ENCODE assay signal across 3 worm cellular contexts in genomic region chrIV:11025941-11026340, ce11.
TF ChIP-seq lines count a peak whose summit lies in the region.

No protein-coding gene starts in this region.

TF ChIP-seq in whole organism, L4 larva, 104 proteins besides CTCF, POLR2A, EP300 and RAD21 (continued from another document and continues in another):
- TF ChIP-seq D1046.2 (GFP tag; IDR thresholded peaks at IDR 0.05; lab: Robert Waterston, UW) = peak; percentile 84
- TF ChIP-seq daf-8 (GFP tag; IDR thresholded peaks at IDR 0.05; lab: Robert Waterston, UW) = no peak
- peak; percentile 75; the same call in 1 of the 2 replicates for TF ChIP-seq Y75B8A.6 (GFP tag; IDR thresholded peaks at IDR 0.05; lab: Robert Waterston, UW)
- peak; percentile 73 for TF ChIP-seq nhr-102 (tag; optimal IDR thresholded peaks at IDR 0.05; lab: Kevin White, UChicago)
- TF ChIP-seq spr-3 (GFP tag; optimal IDR thresholded peaks at IDR 0.05; lab: Kevin White, UChicago) = peak; percentile 65
- no peak for TF ChIP-seq ama-1 (optimal IDR thresholded peaks at IDR 0.05; lab: Kevin White, UChicago)
- peak; percentile 76 for TF ChIP-seq tra-1 (GFP tag; IDR thresholded peaks at IDR 0.05; lab: Robert Waterston, UW)
- no peak for TF ChIP-seq snpc-4 (tag; optimal IDR thresholded peaks at IDR 0.05; lab: Kevin White, UChicago)
- TF ChIP-seq F10B5.3 (tag; optimal IDR thresholded peaks at IDR 0.05; lab: Kevin White, UChicago) = peak; percentile 35
- peak; percentile 50; the same call in 1 of the 2 replicates for TF ChIP-seq nhr-42 (GFP tag; IDR thresholded peaks at IDR 0.05; lab: Robert Waterston, UW)
- no peak for TF ChIP-seq nhr-11 (tag; optimal IDR thresholded peaks at IDR 0.05; lab: Kevin White, UChicago)
- peak; percentile 28 to 76; a peak in 1 of 4 replicates for TF ChIP-seq madf-5 (GFP tag; IDR thresholded peaks at IDR 0.05; lab: Robert Waterston, UW)
- peak; percentile 17 for TF ChIP-seq lir-3 (tag; optimal IDR thresholded peaks at IDR 0.05; lab: Kevin White, UChicago)
- TF ChIP-seq fos-1 (tag; optimal IDR thresholded peaks at IDR 0.05; lab: Kevin White, UChicago) = no peak
- TF ChIP-seq egl-43 (GFP tag; IDR thresholded peaks at IDR 0.05; lab: Robert Waterston, UW) = peak; percentile 93
- TF ChIP-seq dmd-6 (GFP tag; IDR thresholded peaks at IDR 0.05; lab: Robert Waterston, UW) = 0 out of 2 replicates have a peak, but pooled peaks have one; percentile 20
- peak; percentile 77 for TF ChIP-seq spr-1 (tag; optimal IDR thresholded peaks at IDR 0.05; lab: Kevin White, UChicago)
- TF ChIP-seq nhr-76 (tag; optimal IDR thresholded peaks at IDR 0.05; lab: Kevin White, UChicago) = no peak
- TF ChIP-seq mdt-29 (GFP tag; IDR thresholded peaks at IDR 0.05; lab: Robert Waterston, UW) = peak; percentile 57; the same call in 1 of the 2 replicates
- TF ChIP-seq mes-2 (tag; optimal IDR thresholded peaks at IDR 0.05; lab: Kevin White, UChicago; ENCODE audit: poor library complexity, severe bottlenecking) = peak; percentile 79
- TF ChIP-seq ceh-28 (tag; optimal IDR thresholded peaks at IDR 0.05; lab: Kevin White, UChicago) = no peak
- TF ChIP-seq hif-1 (tag; optimal IDR thresholded peaks at IDR 0.05; lab: Kevin White, UChicago) = peak in 1 of 2 experiments; percentile 54
- TF ChIP-seq T20F7.1 (GFP tag; optimal IDR thresholded peaks at IDR 0.05; lab: Kevin White, UChicago) = peak; percentile 31
- 0 out of 2 replicates have a peak, but pooled peaks have one; percentile 55 for TF ChIP-seq nhr-41 (GFP tag; IDR thresholded peaks at IDR 0.05; lab: Robert Waterston, UW)
- peak; percentile 71 for TF ChIP-seq ceh-20 (GFP tag; IDR thresholded peaks at IDR 0.05; lab: Robert Waterston, UW)
- TF ChIP-seq tag-97 (GFP tag; IDR thresholded peaks at IDR 0.05; lab: Robert Waterston, UW) = no peak
- TF ChIP-seq daf-19 (GFP tag; conservative IDR thresholded peaks at IDR 0.05; lab: Robert Waterston, UW) = peak; percentile 85
- no peak for TF ChIP-seq lsy-2 (tag; optimal IDR thresholded peaks at IDR 0.05; lab: Kevin White, UChicago)
- no peak for TF ChIP-seq hlh-11 (tag; optimal IDR thresholded peaks at IDR 0.05; lab: Kevin White, UChicago)
- TF ChIP-seq lin-39 (tag; optimal IDR thresholded peaks at IDR 0.05; lab: Kevin White, UChicago) = no peak
- TF ChIP-seq F26F4.8 (GFP tag; conservative IDR thresholded peaks at IDR 0.05; lab: Robert Waterston, UW) = peak; percentile 89
- peak; percentile 91 for TF ChIP-seq F49E8.2 (tag; optimal IDR thresholded peaks at IDR 0.05; lab: Kevin White, UChicago; ENCODE audit: borderline replicate concordance)
- peak; percentile 67 for TF ChIP-seq zfp-3 (GFP tag; conservative IDR thresholded peaks at IDR 0.05; lab: Robert Waterston, UW)
- no peak for TF ChIP-seq fkh-10 (GFP tag; optimal IDR thresholded peaks at IDR 0.05; lab: Kevin White, UChicago)
- TF ChIP-seq ZK546.5 (tag; optimal IDR thresholded peaks at IDR 0.05; lab: Kevin White, UChicago) = no peak
- TF ChIP-seq Y48G9A.11 (GFP tag; IDR thresholded peaks at IDR 0.05; lab: Robert Waterston, UW) = peak; percentile 76
- no peak for TF ChIP-seq hmg-1.1 (GFP tag; IDR thresholded peaks at IDR 0.05; lab: Robert Waterston, UW)
- TF ChIP-seq attf-4 (tag; optimal IDR thresholded peaks at IDR 0.05; lab: Kevin White, UChicago) = no peak
- TF ChIP-seq nhr-10 (tag; optimal IDR thresholded peaks at IDR 0.05; lab: Kevin White, UChicago) = no peak
- no peak for TF ChIP-seq lin-15B (tag; optimal IDR thresholded peaks at IDR 0.05; lab: Kevin White, UChicago)
- no peak for TF ChIP-seq pqm-1 (tag; optimal IDR thresholded peaks at IDR 0.05; lab: Kevin White, UChicago)
- no peak for TF ChIP-seq ceh-32 (tag; optimal IDR thresholded peaks at IDR 0.05; lab: Kevin White, UChicago; ENCODE audit: poor library complexity)

TF ChIP-seq in whole organism, late embryonic, 69 proteins besides CTCF, POLR2A, EP300 and RAD21 (continued from another document):
- TF ChIP-seq unc-86 (tag; optimal IDR thresholded peaks at IDR 0.05; lab: Kevin White, UChicago) (peak; percentile 97), sox-4 (tag; optimal IDR thresholded peaks at IDR 0.05; lab: Kevin White, UChicago) (peak; percentile 97), ceh-34 (tag; optimal IDR thresholded peaks at IDR 0.05; lab: Kevin White, UChicago) (peak; percentile 98), hlh-15 (tag; optimal IDR thresholded peaks at IDR 0.05; lab: Kevin White, UChicago) (peak; percentile 91), lin-11 (tag; optimal IDR thresholded peaks at IDR 0.05; lab: Kevin White, UChicago) (peak; percentile 95), ceh-31 (tag; optimal IDR thresholded peaks at IDR 0.05; lab: Kevin White, UChicago) (peak; percentile 83), K09A11.1 (tag; optimal IDR thresholded peaks at IDR 0.05; lab: Kevin White, UChicago; ENCODE audit: insufficient read depth) (peak; percentile 94), pqm-1 (tag; optimal IDR thresholded peaks at IDR 0.05; lab: Kevin White, UChicago) (peak; percentile 77), eyg-1 (tag; optimal IDR thresholded peaks at IDR 0.05; lab: Kevin White, UChicago) (peak; percentile 100), tbx-2 (tag; optimal IDR thresholded peaks at IDR 0.05; lab: Kevin White, UChicago) (peak; percentile 98), hlh-13 (GFP tag; optimal IDR thresholded peaks at IDR 0.05; lab: Kevin White, UChicago) (peak; percentile 98), fax-1 (tag; optimal IDR thresholded peaks at IDR 0.05; lab: Kevin White, UChicago) (peak; percentile 99), Y22D7AL.16 (tag; optimal IDR thresholded peaks at IDR 0.05; lab: Kevin White, UChicago) (peak; percentile 98), hlh-6 (tag; optimal IDR thresholded peaks at IDR 0.05; lab: Kevin White, UChicago) (peak; percentile 99), dve-1 (tag; optimal IDR thresholded peaks at IDR 0.05; lab: Kevin White, UChicago) (peak; percentile 59), elt-2 (tag; optimal IDR thresholded peaks at IDR 0.05; lab: Kevin White, UChicago) (peak; percentile 99), nhr-11 (tag; optimal IDR thresholded peaks at IDR 0.05; lab: Kevin White, UChicago) (no peak), unc-55 (GFP tag; optimal IDR thresholded peaks at IDR 0.05; lab: Kevin White, UChicago) (no peak), rnt-1 (tag; optimal IDR thresholded peaks at IDR 0.05; lab: Kevin White, UChicago) (peak; percentile 96), ceh-19 (GFP tag; optimal IDR thresholded peaks at IDR 0.05; lab: Kevin White, UChicago) (peak; percentile 98), dmd-4 (tag; optimal IDR thresholded peaks at IDR 0.05; lab: Kevin White, UChicago; ENCODE audit: borderline replicate concordance) (peak; percentile 97), lim-6 (tag; optimal IDR thresholded peaks at IDR 0.05; lab: Kevin White, UChicago) (peak; percentile 83), ama-1 (optimal IDR thresholded peaks at IDR 0.05; lab: Kevin White, UChicago) (peak; percentile 86), C38D4.7 (GFP tag; optimal IDR thresholded peaks at IDR 0.05; lab: Kevin White, UChicago) (peak; percentile 96), pat-9 (tag; optimal IDR thresholded peaks at IDR 0.05; lab: Kevin White, UChicago) (peak; percentile 99), ceh-48 (tag; optimal IDR thresholded peaks at IDR 0.05; lab: Kevin White, UChicago) (peak; percentile 97), sdc-2 (tag; optimal IDR thresholded peaks at IDR 0.05; lab: Kevin White, UChicago) (peak; percentile 91), ceh-18 (tag; optimal IDR thresholded peaks at IDR 0.05; lab: Kevin White, UChicago) (peak; percentile 87), sox-2 (GFP tag; IDR thresholded peaks at IDR 0.05; lab: Robert Waterston, UW) (peak; percentile 97), pag-3 (tag; optimal IDR thresholded peaks at IDR 0.05; lab: Kevin White, UChicago; ENCODE audit: borderline replicate concordance) (peak; percentile 91), hlh-30 (tag; optimal IDR thresholded peaks at IDR 0.05; lab: Kevin White, UChicago; ENCODE audit: insufficient read depth) (peak; percentile 80), ceh-9 (tag; optimal IDR thresholded peaks at IDR 0.05; lab: Kevin White, UChicago) (peak; percentile 96), ceh-6 (GFP tag; optimal IDR thresholded peaks at IDR 0.05; lab: Kevin White, UChicago) (peak; percentile 99), unc-3 (GFP tag; conservative IDR thresholded peaks at IDR 0.05; lab: Robert Waterston, UW) (peak; percentile 94), unc-3 (tag; optimal IDR thresholded peaks at IDR 0.05; lab: Kevin White, UChicago) (peak; percentile 96), fkh-6 (tag; optimal IDR thresholded peaks at IDR 0.05; lab: Kevin White, UChicago) (peak; percentile 96), hlh-8 (tag; optimal IDR thresholded peaks at IDR 0.05; lab: Kevin White, UChicago) (peak; percentile 96), nhr-232 (tag; optimal IDR thresholded peaks at IDR 0.05; lab: Kevin White, UChicago) (peak; percentile 98), F13H6.1 (tag; optimal IDR thresholded peaks at IDR 0.05; lab: Kevin White, UChicago) (peak; percentile 83), ceh-45 (GFP tag; IDR thresholded peaks at IDR 0.05; lab: Robert Waterston, UW) (peak; percentile 97)

TF ChIP-seq in whole organism, mixed stage, embryonic, 35 proteins besides CTCF, POLR2A, EP300 and RAD21 (continued from another document):
- TF ChIP-seq lin-32 (GFP tag; optimal IDR thresholded peaks at IDR 0.05; lab: Kevin White, UChicago) (peak; percentile 98), snpc-4 (tag; optimal IDR thresholded peaks at IDR 0.05; lab: Kevin White, UChicago) (no peak)
